Worm (Caenorhabditis elegans) whole organism, L2 larva: Measurements from ENCODE around the gene lsm-5.
A peak's percentile ranks its signal among the peaks of the same experiment; 100 is the strongest.

Experiments used
- C34F6.9 ChIP-seq: fragments of 150-350 bp; optimal IDR thresholded peaks from 2 replicates; lab custom pipeline; 2014; ENCODE audit warnings: missing biosample characterization, missing genetic modification characterization
- ZK546.5 ChIP-seq: sonication (generic microtip); optimal IDR thresholded peaks from 2 replicates; lab custom pipeline; 2017; ENCODE audit warnings: missing biosample characterization, missing genetic modification characterization
- alr-1 ChIP-seq: fragments of 150-350 bp; optimal IDR thresholded peaks from 2 replicates; lab custom pipeline; 2014; ENCODE audit warnings: missing biosample characterization, missing genetic modification characterization
- blmp-1 ChIP-seq: sonication (generic microtip); optimal IDR thresholded peaks from 2 replicates; lab custom pipeline; 2017; ENCODE audit warnings: missing genetic modification characterization, mild to moderate bottlenecking, missing compliant biosample characterization, antibody characterized with exemption, moderate library complexity; ENCODE audit not compliant: insufficient read depth
- ceh-82 ChIP-seq: fragments of 150-350 bp; optimal IDR thresholded peaks from 2 replicates; lab custom pipeline; 2014; ENCODE audit warnings: missing biosample characterization, missing genetic modification characterization
- crh-2 ChIP-seq: sonication (generic microtip); optimal IDR thresholded peaks from 2 replicates; lab custom pipeline; 2017; ENCODE audit warnings: missing biosample characterization, missing genetic modification characterization
- dmd-4 ChIP-seq: sonication (generic microtip); optimal IDR thresholded peaks from 2 replicates; lab custom pipeline; 2017; ENCODE audit warnings: missing biosample characterization, missing genetic modification characterization
- egl-27 ChIP-seq: sonication (generic microtip); optimal IDR thresholded peaks from 3 replicates; lab custom pipeline; 2017; ENCODE audit warnings: missing biosample characterization, missing genetic modification reagents, missing genetic modification characterization
- elt-3 ChIP-seq: sonication (generic microtip); optimal IDR thresholded peaks from 2 replicates; lab custom pipeline; 2017; ENCODE audit warnings: missing biosample characterization, missing genetic modification characterization
- gmeb-1 ChIP-seq: fragments of 150-350 bp; optimal IDR thresholded peaks from 2 replicates; lab custom pipeline; 2014; ENCODE audit warnings: missing biosample characterization, missing genetic modification characterization
- lin-11 ChIP-seq: fragments of 150-350 bp; sonication (generic microtip); optimal IDR thresholded peaks from 2 replicates; lab custom pipeline; 2014; ENCODE audit warnings: missing biosample characterization, missing genetic modification characterization, inconsistent platforms, mixed read lengths
- lin-13 ChIP-seq: fragments of 150-350 bp; optimal IDR thresholded peaks from 2 replicates; lab custom pipeline; 2014; ENCODE audit warnings: missing biosample characterization, missing genetic modification reagents, missing genetic modification characterization
- lin-39 ChIP-seq: fragments of 150-350 bp; optimal IDR thresholded peaks from 2 replicates; lab custom pipeline; 2014; ENCODE audit warnings: missing biosample characterization, missing genetic modification reagents, missing genetic modification characterization
- lsy-2 ChIP-seq, 2 experiments: fragments of 150-350 bp in 1 of 2; sonication (generic microtip) in 1 of 2; optimal IDR thresholded peaks; 2 replicates each; lab custom pipeline; 2014 to 2017; ENCODE audit warnings: missing biosample characterization in 2 of 2, missing genetic modification characterization in 2 of 2
- mab-5 ChIP-seq: fragments of 150-350 bp; optimal IDR thresholded peaks from 2 replicates; lab custom pipeline; 2014; ENCODE audit warnings: missing biosample characterization, missing genetic modification characterization
- mbf-1 ChIP-seq: sonication (generic microtip); optimal IDR thresholded peaks from 2 replicates; lab custom pipeline; 2017; ENCODE audit warnings: missing biosample characterization, missing genetic modification characterization
- nhr-10 ChIP-seq: sonication (generic microtip); optimal IDR thresholded peaks from 2 replicates; lab custom pipeline; 2017; ENCODE audit warnings: missing biosample characterization, missing genetic modification characterization
- nhr-11 ChIP-seq: fragments of 150-350 bp; optimal IDR thresholded peaks from 2 replicates; lab custom pipeline; 2014; ENCODE audit warnings: missing biosample characterization, missing genetic modification characterization
- nhr-12 ChIP-seq: fragments of 150-350 bp; optimal IDR thresholded peaks from 2 replicates; lab custom pipeline; 2014; ENCODE audit warnings: missing biosample characterization, missing genetic modification characterization
- nhr-129 ChIP-seq: fragments of 150-350 bp; optimal IDR thresholded peaks from 2 replicates; lab custom pipeline; 2014; ENCODE audit warnings: missing biosample characterization, missing genetic modification characterization
- nhr-21 ChIP-seq: fragments of 150-350 bp; optimal IDR thresholded peaks from 2 replicates; lab custom pipeline; 2014; ENCODE audit warnings: missing biosample characterization, missing genetic modification characterization
- nhr-23 ChIP-seq: fragments of 150-350 bp; optimal IDR thresholded peaks from 2 replicates; lab custom pipeline; 2014; ENCODE audit warnings: missing biosample characterization, missing genetic modification reagents, missing genetic modification characterization
- nhr-237 ChIP-seq: fragments of 150-350 bp; optimal IDR thresholded peaks from 2 replicates; lab custom pipeline; 2014; ENCODE audit warnings: missing biosample characterization, missing genetic modification characterization
- nhr-25 ChIP-seq: fragments of 150-350 bp; sonication (generic microtip); optimal IDR thresholded peaks from 3 replicates; lab custom pipeline; 2014; ENCODE audit warnings: missing biosample characterization, missing genetic modification characterization
- nhr-6 ChIP-seq: fragments of 150-350 bp; optimal IDR thresholded peaks from 2 replicates; lab custom pipeline; 2014; ENCODE audit warnings: missing biosample characterization, missing genetic modification characterization
- nhr-77 ChIP-seq: fragments of 150-350 bp; optimal IDR thresholded peaks from 2 replicates; lab custom pipeline; 2014; ENCODE audit warnings: missing biosample characterization, missing genetic modification characterization
- skn-1 ChIP-seq: sonication (generic microtip); optimal IDR thresholded peaks from 2 replicates; lab custom pipeline; 2017; ENCODE audit warnings: missing biosample characterization, missing genetic modification characterization
- sma-9 ChIP-seq, 2 experiments: fragments of 150-350 bp in 1 of 2; sonication (generic microtip) in 1 of 2; optimal IDR thresholded peaks; 2 replicates each; lab custom pipeline; 2014 to 2016; ENCODE audit warnings: missing genetic modification characterization in 2 of 2, mild to moderate bottlenecking in 1 of 2, missing biosample characterization in 1 of 2, missing compliant biosample characterization in 1 of 2, missing genetic modification reagents in 1 of 2, moderate library complexity in 1 of 2
- snpc-4 ChIP-seq: fragments of 150-350 bp; optimal IDR thresholded peaks from 2 replicates; lab custom pipeline; 2014; ENCODE audit warnings: missing biosample characterization, missing genetic modification characterization
- unc-39 ChIP-seq: fragments of 150-350 bp; optimal IDR thresholded peaks from 2 replicates; lab custom pipeline; 2014; ENCODE audit warnings: missing biosample characterization, missing genetic modification characterization
- unc-55 ChIP-seq: fragments of 150-350 bp; sonication (generic microtip); optimal IDR thresholded peaks from 3 replicates; lab custom pipeline; 2014; ENCODE audit warnings: missing biosample characterization, missing genetic modification reagents, missing genetic modification characterization
- unc-62 ChIP-seq: fragments of 150-350 bp; optimal IDR thresholded peaks from 2 replicates; lab custom pipeline; 2014; ENCODE audit warnings: missing biosample characterization, missing genetic modification reagents, missing genetic modification characterization
- zag-1 ChIP-seq: fragments of 150-350 bp; optimal IDR thresholded peaks from 2 replicates; lab custom pipeline; 2014; ENCODE audit warnings: missing biosample characterization, missing genetic modification characterization
- ztf-1 ChIP-seq: fragments of 200-800 bp; sonication (Bioruptor generic); conservative IDR thresholded peaks from 2 replicates; pipeline ENCODE4 v1.3.6; 2022; ENCODE audit warnings: missing genetic modification characterization, missing compliant biosample characterization
- ztf-4 ChIP-seq: fragments of 150-350 bp; optimal IDR thresholded peaks from 2 replicates; lab custom pipeline; 2014; ENCODE audit warnings: missing biosample characterization, missing genetic modification characterization

lsm-5 gene

ce11 chrV:15553869-15554268, 16.3 kb upstream of the lsm-5 start:
- TF ChIP-seq crh-2 (tag; lab: Kevin White, UChicago) (peak; percentile 37), nhr-129 (tag; lab: Kevin White, UChicago) (peak; percentile 55), snpc-4 (tag; lab: Kevin White, UChicago) (no peak), mab-5 (tag; lab: Kevin White, UChicago) (no peak), lsy-2 (tag; optimal IDR thresholded peaks at IDR 0.05; lab: Kevin White, UChicago) (peak in 1 of 2 experiments; percentile 20), sma-9 (GFP tag; optimal IDR thresholded peaks at IDR 0.05; lab: Kevin White, UChicago) (peak; percentile 3), sma-9 (tag; optimal IDR thresholded peaks at IDR 0.05; lab: Kevin White, UChicago) (no peak), ztf-4 (tag; lab: Kevin White, UChicago) (no peak), nhr-10 (tag; lab: Kevin White, UChicago) (no peak), unc-55 (GFP tag; lab: Kevin White, UChicago) (peak; percentile 26), skn-1 (tag; lab: Kevin White, UChicago) (no peak), nhr-25 (tag; lab: Kevin White, UChicago) (no peak), ceh-82 (tag; lab: Kevin White, UChicago) (no peak), lin-11 (tag; lab: Kevin White, UChicago) (no peak), gmeb-1 (peak; percentile 20)

ce11 chrV:15559047-15559446, 11.1 kb upstream of the lsm-5 start, which contains the start of gene acr-18:
acr-18 (minus strand) TSS chrV:15559147.
- TF ChIP-seq C34F6.9 (tag; lab: Kevin White, UChicago) (no peak), blmp-1 (tag; lab: Kevin White, UChicago) (no peak), sma-9 (GFP tag; optimal IDR thresholded peaks at IDR 0.05; lab: Kevin White, UChicago) (no peak), sma-9 (tag; optimal IDR thresholded peaks at IDR 0.05; lab: Kevin White, UChicago) (no peak), nhr-129 (tag; lab: Kevin White, UChicago) (no peak), lin-13 (GFP tag; lab: Kevin White, UChicago) (no peak)

ce11 chrV:15559729-15560128, 10.5 kb upstream of the lsm-5 start:
- no peak for TF ChIP-seq egl-27 (tag; lab: Kevin White, UChicago)
- TF ChIP-seq nhr-237, result no peak
- no peak for TF ChIP-seq nhr-77 (tag; lab: Kevin White, UChicago)
- TF ChIP-seq unc-55 (GFP tag; lab: Kevin White, UChicago), result no peak
- no peak for TF ChIP-seq nhr-6
- TF ChIP-seq lin-39, result no peak
- TF ChIP-seq nhr-23 (tag; lab: Kevin White, UChicago), result no peak
- TF ChIP-seq ceh-82 (tag; lab: Kevin White, UChicago), result no peak
- TF ChIP-seq nhr-25 (tag; lab: Kevin White, UChicago), result no peak
- TF ChIP-seq mbf-1 (tag; lab: Kevin White, UChicago), result no peak
- TF ChIP-seq nhr-21 (tag; lab: Kevin White, UChicago), result no peak
- TF ChIP-seq nhr-129 (tag; lab: Kevin White, UChicago), result no peak
- TF ChIP-seq lin-13 (GFP tag; lab: Kevin White, UChicago), result no peak
- no peak for TF ChIP-seq mab-5 (tag; lab: Kevin White, UChicago)
- TF ChIP-seq nhr-10 (tag; lab: Kevin White, UChicago), result no peak
- no peak for TF ChIP-seq ZK546.5
- no peak for TF ChIP-seq alr-1 (tag; lab: Kevin White, UChicago)
- TF ChIP-seq unc-62 (GFP tag; lab: Kevin White, UChicago), result no peak

- TF ChIP-seq lin-11 (tag; lab: Kevin White, UChicago) (no peak), nhr-129 (tag; lab: Kevin White, UChicago) (no peak), nhr-21 (tag; lab: Kevin White, UChicago) (no peak), unc-62 (GFP tag; lab: Kevin White, UChicago) (no peak), nhr-6 (no peak), ztf-4 (tag; lab: Kevin White, UChicago) (no peak), zag-1 (no peak), nhr-23 (tag; lab: Kevin White, UChicago) (no peak), ztf-1 (GFP tag; lab: Robert Waterston, UW) (no peak), dmd-4 (tag; lab: Kevin White, UChicago) (no peak), unc-39 (tag; lab: Kevin White, UChicago) (no peak), lin-13 (GFP tag; lab: Kevin White, UChicago) (no peak), nhr-11 (no peak), nhr-12 (no peak), lin-39 (no peak), egl-27 (tag; lab: Kevin White, UChicago) (no peak), nhr-25 (tag; lab: Kevin White, UChicago) (no peak), elt-3 (tag; lab: Kevin White, UChicago) (no peak), gmeb-1 (no peak)
Observed at ce11 chrV:15562541-15562940, 7.6 kb upstream of the lsm-5 start.
